Worm (Caenorhabditis elegans) whole organism, L2 larva: ENCODE data around the gene F26F2.10.
"Not testable (repeated sequence)": the region's sequence is repeated elsewhere in the genome, so short reads cannot be mapped to it uniquely, and the experiment has no call there.

ENCODE experiments used
- ama-1 ChIP-seq: fragments of 150-350 bp; optimal IDR thresholded peaks from 2 replicates; lab custom pipeline; 2018; ENCODE audit warnings: inconsistent platforms
- dmd-4 ChIP-seq: sonication (generic microtip); optimal IDR thresholded peaks from 2 replicates; lab custom pipeline; 2017; ENCODE audit warnings: missing biosample characterization, missing genetic modification characterization

ce11 chrV:20564054-20564453 is 30.6 kb downstream of the F26F2.10 start, which contains the start of gene F26F2.13:
- not testable (repeated sequence) for TF ChIP-seq dmd-4; ama-1 (lab: Kevin White, UChicago)
